Fruit fly (Drosophila melanogaster) whole organism, pupa: ENCODE results near the gene Acsx1R.

Experiments used
- CG10348 ChIP-seq: fragments of 200-800 bp; sonication (Bioruptor generic); IDR thresholded peaks from 2 replicates; pipeline ENCODE4 v1.3.6; 2022; ENCODE audit warnings: missing biosample characterization, missing genetic modification characterization
- CG13204 ChIP-seq: fragments of 200-800 bp; sonication (Bioruptor generic); optimal IDR thresholded peaks from 2 replicates; lab custom pipeline; 2018; ENCODE audit warnings: missing biosample characterization, mild to moderate bottlenecking, missing genetic modification characterization, moderate library complexity
- CG17806 ChIP-seq: fragments of 200-800 bp; sonication (Bioruptor generic); optimal IDR thresholded peaks from 2 replicates; lab custom pipeline; 2018; ENCODE audit warnings: missing biosample characterization, mild to moderate bottlenecking, missing genetic modification characterization, moderate library complexity
- CG32121 ChIP-seq: fragments of 200-800 bp; sonication (Bioruptor generic); IDR thresholded peaks from 2 replicates; pipeline ENCODE4 v1.3.6; 2022; ENCODE audit warnings: missing biosample characterization, missing genetic modification characterization
- CG4496 ChIP-seq: fragments of 200-800 bp; sonication (Bioruptor generic); IDR thresholded peaks from 3 replicates; pipeline ENCODE4 v1.3.6; 2022; ENCODE audit warnings: missing biosample characterization, missing genetic modification characterization
- CG8159 ChIP-seq: fragments of 200-800 bp; sonication (Bioruptor generic); optimal IDR thresholded peaks from 3 replicates; lab custom pipeline; 2018; ENCODE audit warnings: missing biosample characterization, mild to moderate bottlenecking, missing genetic modification characterization, moderate library complexity
- CG9948 ChIP-seq: fragments of 200-800 bp; sonication (Bioruptor generic); optimal IDR thresholded peaks from 2 replicates; lab custom pipeline; 2018; ENCODE audit warnings: missing biosample characterization, mild to moderate bottlenecking, missing genetic modification characterization, moderate library complexity
- D1 ChIP-seq: fragments of 200-800 bp; sonication (Bioruptor generic); optimal IDR thresholded peaks from 2 replicates; lab custom pipeline; 2018; ENCODE audit warnings: missing biosample characterization, mild to moderate bottlenecking, missing genetic modification characterization, moderate library complexity
- Pif1A ChIP-seq: fragments of 200-800 bp; sonication (Bioruptor generic); optimal IDR thresholded peaks from 3 replicates; lab custom pipeline; 2016; ENCODE audit warnings: missing biosample characterization, missing genetic modification characterization
- Snoo ChIP-seq: fragments of 200-800 bp; sonication (Bioruptor generic); optimal IDR thresholded peaks from 3 replicates; lab custom pipeline; 2017; ENCODE audit warnings: missing biosample characterization, mild to moderate bottlenecking, missing genetic modification characterization, inconsistent platforms
- fd96Ca ChIP-seq: fragments of 200-800 bp; sonication (Bioruptor generic); IDR thresholded peaks from 3 replicates; pipeline ENCODE4 v1.3.6; 2022; ENCODE audit warnings: missing biosample characterization, missing genetic modification characterization
- gl ChIP-seq: fragments of 200-800 bp; sonication (Bioruptor generic); optimal IDR thresholded peaks from 2 replicates; lab custom pipeline; 2018; ENCODE audit warnings: missing biosample characterization, mild to moderate bottlenecking, missing genetic modification characterization

dm6 chr3R:19808430-19808756 lies 31.3 kb upstream of the Acsx1R start:
- no peak for TF ChIP-seq Pif1A (GFP tag; lab: Kevin White, UChicago)
- no peak for TF ChIP-seq Snoo (tag; lab: Kevin White, UChicago)
- TF ChIP-seq CG10348: no peak
- 0 out of 3 replicates have a peak, but pooled peaks have one; percentile 19 for TF ChIP-seq fd96Ca (GFP tag; lab: Robert Waterston, UW)
- no peak for TF ChIP-seq CG32121
- TF ChIP-seq D1 (tag; lab: Kevin White, UChicago): no peak
- no peak for TF ChIP-seq CG13204
- TF ChIP-seq CG9948 (tag; lab: Kevin White, UChicago): no peak
- TF ChIP-seq CG4496: no peak
- TF ChIP-seq gl (tag; lab: Kevin White, UChicago): no peak
- no peak for TF ChIP-seq CG17806 (tag; lab: Kevin White, UChicago)
- TF ChIP-seq CG8159: no peak
